Worm (Caenorhabditis elegans) whole organism, midembryonic: ENCODE results near the gene C27A2.7.

Experiments used
- T22C8.4 ChIP-seq: fragments of 200-800 bp; sonication (Bioruptor generic); IDR thresholded peaks from 2 replicates; pipeline ENCODE4 v1.3.6; 2022; ENCODE audit warnings: missing genetic modification characterization, missing compliant biosample characterization
- cog-1 ChIP-seq: sonication (generic microtip); optimal IDR thresholded peaks from 2 replicates; lab custom pipeline; 2016; ENCODE audit warnings: missing genetic modification characterization, missing compliant biosample characterization
- flt-1 ChIP-seq: fragments of 200-800 bp; sonication (Bioruptor generic); IDR thresholded peaks from 2 replicates; pipeline ENCODE4 v1.3.6; 2022; ENCODE audit warnings: missing genetic modification characterization, missing compliant biosample characterization
- klf-2 ChIP-seq: fragments of 200-800 bp; sonication (Bioruptor generic); conservative IDR thresholded peaks from 2 replicates; pipeline ENCODE4 v1.3.6; 2022; ENCODE audit warnings: missing genetic modification reagents, missing genetic modification characterization, missing compliant biosample characterization
- med-1 ChIP-seq: sonication (generic microtip); optimal IDR thresholded peaks from 2 replicates; lab custom pipeline; 2017; ENCODE audit warnings: missing genetic modification characterization, mild to moderate bottlenecking, missing compliant biosample characterization, antibody characterized with exemption, missing genetic modification reagents; ENCODE audit not compliant: insufficient read depth
- ref-1 ChIP-seq: fragments of 200-800 bp; sonication (Bioruptor generic); conservative IDR thresholded peaks from 2 replicates; pipeline ENCODE4 v1.3.6; 2022; ENCODE audit warnings: missing genetic modification reagents, missing genetic modification characterization, missing compliant biosample characterization
- tab-1 ChIP-seq: fragments of 200-800 bp; sonication (Bioruptor generic); IDR thresholded peaks from 2 replicates; pipeline ENCODE4 v1.3.6; 2022; ENCODE audit warnings: missing genetic modification characterization, missing compliant biosample characterization
- ztf-23 ChIP-seq: fragments of 200-800 bp; sonication (Bioruptor generic); IDR thresholded peaks from 2 replicates; pipeline ENCODE4 v1.3.6; 2022; ENCODE audit warnings: missing genetic modification reagents, missing genetic modification characterization, missing compliant biosample characterization
- ztf-29 ChIP-seq: fragments of 200-800 bp; sonication (Bioruptor generic); IDR thresholded peaks from 2 replicates; pipeline ENCODE4 v1.3.6; 2022; ENCODE audit warnings: missing genetic modification reagents, missing genetic modification characterization, missing compliant biosample characterization

Gene C27A2.7

DNA sequence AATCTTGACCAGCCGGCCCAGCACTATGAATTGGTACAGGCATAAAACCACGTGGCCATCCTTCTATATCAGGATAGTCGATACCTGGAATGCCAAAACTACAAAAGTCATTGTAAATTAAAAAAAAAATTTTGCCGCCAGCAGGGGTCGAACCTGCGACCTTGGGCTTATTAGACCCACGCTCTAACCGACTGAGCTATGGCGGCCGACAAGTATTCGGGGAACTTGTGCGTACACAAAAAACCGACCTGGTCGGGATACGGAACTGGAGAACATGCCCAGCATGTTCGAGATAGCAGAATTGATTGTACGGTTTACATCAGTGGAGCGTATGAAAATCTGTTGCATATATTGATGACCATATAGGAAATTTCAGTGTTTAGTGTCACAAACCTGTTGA, 13.8 kb downstream of the C27A2.7 start:
- no peak for TF ChIP-seq klf-2 (GFP tag; lab: Robert Waterston, UW)
- TF ChIP-seq ztf-29 (GFP tag; lab: Robert Waterston, UW): peak; percentile 78; the same call in 1 of the 2 replicates
- TF ChIP-seq cog-1 (tag; lab: Kevin White, UChicago): no peak
- no peak for TF ChIP-seq med-1 (GFP tag; lab: Kevin White, UChicago)
- TF ChIP-seq flt-1: peak; percentile 81
- no peak for TF ChIP-seq ztf-23 (GFP tag; lab: Robert Waterston, UW)
- TF ChIP-seq tab-1 (GFP tag; lab: Robert Waterston, UW): peak; percentile 74
- peak; percentile 68; the same call in 1 of the 2 replicates for TF ChIP-seq ref-1 (GFP tag; lab: Robert Waterston, UW)
- peak; percentile 43; the same call in 1 of the 2 replicates for TF ChIP-seq T22C8.4 (GFP tag; lab: Robert Waterston, UW)

DNA sequence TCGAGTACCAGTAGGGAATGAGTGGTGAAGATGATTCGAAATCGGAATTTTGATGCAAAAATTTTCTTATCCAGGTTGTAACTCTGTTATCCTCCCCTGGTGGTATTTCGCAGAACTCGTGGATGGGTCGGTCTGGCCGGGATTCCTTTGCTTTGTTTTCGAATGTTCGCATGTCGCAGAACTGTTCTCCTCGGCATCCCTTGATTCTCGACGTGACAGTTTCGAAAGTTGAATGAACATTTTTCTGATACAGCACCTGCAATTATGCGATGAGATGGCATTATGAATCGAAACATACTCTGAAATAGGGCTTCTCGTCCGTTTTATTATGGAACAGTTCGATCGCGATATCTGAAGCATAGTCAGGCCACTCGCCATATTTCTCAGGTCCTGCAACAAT, 14.9 kb downstream of the C27A2.7 start:
- no peak for TF ChIP-seq flt-1
- no peak for TF ChIP-seq tab-1 (GFP tag; lab: Robert Waterston, UW)
- TF ChIP-seq ztf-29 (GFP tag; lab: Robert Waterston, UW): no peak
- no peak for TF ChIP-seq ref-1 (GFP tag; lab: Robert Waterston, UW)
- TF ChIP-seq klf-2 (GFP tag; lab: Robert Waterston, UW): no peak
- no peak for TF ChIP-seq cog-1 (tag; lab: Kevin White, UChicago)
- TF ChIP-seq med-1 (GFP tag; lab: Kevin White, UChicago): no peak
- no peak for TF ChIP-seq T22C8.4 (GFP tag; lab: Robert Waterston, UW)
- TF ChIP-seq ztf-23 (GFP tag; lab: Robert Waterston, UW): no peak

ce11 chrII:5055129-5055666, 16.0 kb downstream of the C27A2.7 start, which contains the start of the genes ify-1 and rpl-22:
Gene ify-1, minus strand, starts transcription at chrII:5055179.
Gene rpl-22, plus strand, starts transcription at chrII:5055616.
- TF ChIP-seq ztf-23 (GFP tag; lab: Robert Waterston, UW) (peak; percentile 83), tab-1 (GFP tag; lab: Robert Waterston, UW) (no peak), klf-2 (GFP tag; lab: Robert Waterston, UW) (no peak), med-1 (GFP tag; lab: Kevin White, UChicago) (no peak), cog-1 (tag; lab: Kevin White, UChicago) (peak; percentile 65), flt-1 (peak; percentile 77), ztf-29 (GFP tag; lab: Robert Waterston, UW) (no peak; the same call in 1 of the 2 replicates), ref-1 (GFP tag; lab: Robert Waterston, UW) (no peak), T22C8.4 (GFP tag; lab: Robert Waterston, UW) (peak; percentile 72; the same call in 1 of the 2 replicates)

- no peak for TF ChIP-seq med-1 (GFP tag; lab: Kevin White, UChicago)
- no peak for TF ChIP-seq ztf-23 (GFP tag; lab: Robert Waterston, UW)
- TF ChIP-seq klf-2 (GFP tag; lab: Robert Waterston, UW): no peak
- TF ChIP-seq tab-1 (GFP tag; lab: Robert Waterston, UW): no peak
- TF ChIP-seq cog-1 (tag; lab: Kevin White, UChicago): no peak
- TF ChIP-seq T22C8.4 (GFP tag; lab: Robert Waterston, UW): no peak
- TF ChIP-seq ztf-29 (GFP tag; lab: Robert Waterston, UW): no peak
- no peak for TF ChIP-seq flt-1
- no peak for TF ChIP-seq ref-1 (GFP tag; lab: Robert Waterston, UW)
Measured at ce11 chrII:5050776-5051175, 20.4 kb downstream of the C27A2.7 start.

DNA sequence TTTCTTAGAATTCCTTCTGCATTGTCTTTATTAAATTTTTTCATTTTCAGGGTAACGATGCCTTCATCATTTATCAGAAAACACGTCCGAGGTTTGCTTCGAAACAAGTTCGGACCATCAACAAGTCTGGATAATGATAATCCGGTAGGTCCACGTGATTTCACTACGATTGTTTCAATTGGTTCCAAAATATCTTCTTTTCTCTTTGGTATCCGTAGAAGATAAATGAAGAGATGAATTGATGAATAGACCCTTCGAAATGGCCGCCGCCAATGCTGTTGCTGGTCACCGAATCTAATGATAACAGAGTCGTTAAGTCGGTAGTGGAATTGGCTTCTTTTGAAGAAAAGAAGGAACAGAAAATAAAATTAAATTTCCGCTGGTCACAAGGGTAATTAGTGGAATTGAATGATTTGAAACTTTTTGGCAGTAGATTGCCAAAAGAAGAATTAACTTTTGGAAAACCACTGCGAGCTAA, 21.3 kb downstream of the C27A2.7 start, which contains the start of gene F33G12.6:
TSS of gene F33G12.6 (plus strand) at position 51 of the 478 bp plus-strand sequence.
- TF ChIP-seq tab-1 (GFP tag; lab: Robert Waterston, UW) (no peak), flt-1 (no peak), klf-2 (GFP tag; lab: Robert Waterston, UW) (no peak), cog-1 (tag; lab: Kevin White, UChicago) (no peak), T22C8.4 (GFP tag; lab: Robert Waterston, UW) (no peak), med-1 (GFP tag; lab: Kevin White, UChicago) (no peak)

DNA sequence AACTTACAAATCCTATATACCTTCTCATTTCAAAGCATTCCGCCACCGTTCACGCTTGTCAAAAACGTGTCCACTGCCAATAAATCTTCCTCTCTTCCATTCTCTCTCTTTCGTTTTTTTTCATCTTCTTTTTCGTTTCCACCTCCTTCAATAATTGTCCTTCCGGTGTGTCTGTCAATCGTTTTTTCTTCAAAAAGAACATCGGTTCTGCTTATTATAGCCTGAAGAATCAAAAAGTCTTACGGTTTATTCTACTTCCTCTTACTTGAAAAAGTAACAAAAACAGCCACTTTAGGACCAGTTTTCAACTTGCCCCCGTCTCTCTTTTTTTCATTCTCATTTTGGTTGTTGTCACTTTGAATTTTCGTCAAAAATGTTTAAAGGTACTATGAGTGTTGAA, 21.9 kb downstream of the C27A2.7 start:
- TF ChIP-seq flt-1 (no peak), ztf-29 (GFP tag; lab: Robert Waterston, UW) (no peak), med-1 (GFP tag; lab: Kevin White, UChicago) (no peak), ztf-23 (GFP tag; lab: Robert Waterston, UW) (no peak), ref-1 (GFP tag; lab: Robert Waterston, UW) (no peak), T22C8.4 (GFP tag; lab: Robert Waterston, UW) (no peak), cog-1 (tag; lab: Kevin White, UChicago) (no peak), klf-2 (GFP tag; lab: Robert Waterston, UW) (no peak), tab-1 (GFP tag; lab: Robert Waterston, UW) (no peak)

- TF ChIP-seq ref-1 (GFP tag; lab: Robert Waterston, UW) (no peak), T22C8.4 (GFP tag; lab: Robert Waterston, UW) (no peak), med-1 (GFP tag; lab: Kevin White, UChicago) (no peak), flt-1 (no peak), tab-1 (GFP tag; lab: Robert Waterston, UW) (no peak), cog-1 (tag; lab: Kevin White, UChicago) (no peak), ztf-29 (GFP tag; lab: Robert Waterston, UW) (no peak), klf-2 (GFP tag; lab: Robert Waterston, UW) (no peak)
Measured at ce11 chrII:5048185-5048795, 22.9 kb downstream of the C27A2.7 start.

ce11 chrII:5047279-5047678, 23.9 kb downstream of the C27A2.7 start:
- TF ChIP-seq cog-1 (tag; lab: Kevin White, UChicago) (peak; percentile 7), T22C8.4 (GFP tag; lab: Robert Waterston, UW) (no peak)
